Worm (Caenorhabditis elegans): Measurements from ENCODE around the gene cdc-48.1.

cdc-48.1 gene

ce11 chrII:10558345-10558744 is 4.9 kb downstream of the cdc-48.1 start:
- TF ChIP-seq pax-1 (tag; optimal IDR thresholded peaks at IDR 0.05) (no peak), hlh-30 (tag; optimal IDR thresholded peaks at IDR 0.05; ENCODE audit: insufficient read depth) (peak; percentile 50)

- TF ChIP-seq hlh-30 (tag; optimal IDR thresholded peaks at IDR 0.05; ENCODE audit: insufficient read depth) (peak; percentile 43), F13H6.1 (tag; optimal IDR thresholded peaks at IDR 0.05) (no peak)
These were observed 6.0 kb downstream of the cdc-48.1 start for ce11 chrII:10557206-10557574.

- TF ChIP-seq elt-4 (tag; optimal IDR thresholded peaks at IDR 0.05) (no peak), madf-2 (tag; optimal IDR thresholded peaks at IDR 0.05) (no peak), Y22D7AL.16 (tag; optimal IDR thresholded peaks at IDR 0.05) (no peak), fkh-10 (GFP tag; optimal IDR thresholded peaks at IDR 0.05) (no peak), nhr-11 (tag; optimal IDR thresholded peaks at IDR 0.05) (no peak), nhr-232 (tag; optimal IDR thresholded peaks at IDR 0.05) (no peak), elt-2 (tag; optimal IDR thresholded peaks at IDR 0.05) (peak; percentile 25)
These were observed 6.5 kb downstream of the cdc-48.1 start for ce11 chrII:10556550-10557205.

ce11 chrII:10555484-10556075 is 7.6 kb downstream of the cdc-48.1 start:
- TF ChIP-seq pat-9 (tag; optimal IDR thresholded peaks at IDR 0.05) (no peak), ceh-9 (tag; optimal IDR thresholded peaks at IDR 0.05) (no peak), nfya-1 (tag; optimal IDR thresholded peaks at IDR 0.05) (peak; percentile 4), mec-3 (tag; optimal IDR thresholded peaks at IDR 0.05; ENCODE audit: borderline replicate concordance) (no peak), ztf-16 (tag; optimal IDR thresholded peaks at IDR 0.05) (no peak), unc-55 (GFP tag; optimal IDR thresholded peaks at IDR 0.05) (peak; percentile 92), nhr-11 (tag; optimal IDR thresholded peaks at IDR 0.05) (no peak), ref-2 (tag; optimal IDR thresholded peaks at IDR 0.05) (peak; percentile 12), tbx-2 (tag; optimal IDR thresholded peaks at IDR 0.05) (peak; percentile 43), ceh-18 (tag; optimal IDR thresholded peaks at IDR 0.05) (peak; percentile 55)

ce11 chrII:10554972-10555371 is 8.2 kb downstream of the cdc-48.1 start, which contains the start of gene mnk-1:
TSS of gene mnk-1 (minus strand) at chrII:10555044.
- TF ChIP-seq npax-4 (tag; optimal IDR thresholded peaks at IDR 0.05), result no peak
- no peak for TF ChIP-seq ceh-24 (tag; optimal IDR thresholded peaks at IDR 0.05)
- TF ChIP-seq hlh-13 (GFP tag; optimal IDR thresholded peaks at IDR 0.05), result no peak
- no peak for TF ChIP-seq K09A11.1 (tag; optimal IDR thresholded peaks at IDR 0.05; ENCODE audit: insufficient read depth)
- TF ChIP-seq ceh-18 (tag; optimal IDR thresholded peaks at IDR 0.05), result no peak
- TF ChIP-seq unc-86 (tag; optimal IDR thresholded peaks at IDR 0.05), result no peak
- no peak for TF ChIP-seq ceh-6 (GFP tag; optimal IDR thresholded peaks at IDR 0.05)
- TF ChIP-seq tbx-7 (tag; optimal IDR thresholded peaks at IDR 0.05), result no peak
- no peak for TF ChIP-seq ceh-19 (GFP tag; optimal IDR thresholded peaks at IDR 0.05)
- TF ChIP-seq nfya-1 (tag; optimal IDR thresholded peaks at IDR 0.05), result no peak
- no peak for TF ChIP-seq F13H6.1 (tag; optimal IDR thresholded peaks at IDR 0.05)
- TF ChIP-seq fkh-10 (GFP tag; optimal IDR thresholded peaks at IDR 0.05), result no peak
- TF ChIP-seq ceh-48 (tag; optimal IDR thresholded peaks at IDR 0.05), result no peak
- no peak for TF ChIP-seq dmd-4 (tag; optimal IDR thresholded peaks at IDR 0.05; ENCODE audit: borderline replicate concordance)
- no peak for TF ChIP-seq fkh-6 (tag; optimal IDR thresholded peaks at IDR 0.05)
- TF ChIP-seq pha-4 (tag; optimal IDR thresholded peaks at IDR 0.05), result no peak
- TF ChIP-seq unc-3 (GFP tag; conservative IDR thresholded peaks at IDR 0.05), result no peak
- TF ChIP-seq unc-3 (tag; optimal IDR thresholded peaks at IDR 0.05), result no peak
- TF ChIP-seq pqm-1 (tag; optimal IDR thresholded peaks at IDR 0.05), result no peak
- no peak for TF ChIP-seq eyg-1 (tag; optimal IDR thresholded peaks at IDR 0.05)
